Worm (Caenorhabditis elegans): Measurements from ENCODE around the gene tat-1.

ce11 chrIII:12411059-12411458 is 10.5 kb downstream of the tat-1 start:
- TF ChIP-seq lir-3 (tag; optimal IDR thresholded peaks at IDR 0.05): no peak
- no peak for TF ChIP-seq fkh-10 (GFP tag; optimal IDR thresholded peaks at IDR 0.05)
- TF ChIP-seq pha-4 (GFP tag; IDR thresholded peaks at IDR 0.05): no peak
- no peak for TF ChIP-seq pha-4 (tag; optimal IDR thresholded peaks at IDR 0.05)
- no peak for TF ChIP-seq snpc-4 (tag; optimal IDR thresholded peaks at IDR 0.05)
- no peak for TF ChIP-seq aly-2 (tag; optimal IDR thresholded peaks at IDR 0.05)
- TF ChIP-seq cey-2 (tag; optimal IDR thresholded peaks at IDR 0.05; ENCODE audit: borderline replicate concordance, insufficient read depth): no peak
- TF ChIP-seq aha-1 (tag): no peak
- no peak for TF ChIP-seq nhr-28 (tag; optimal IDR thresholded peaks at IDR 0.05)
- TF ChIP-seq unc-130 (GFP tag; optimal IDR thresholded peaks at IDR 0.05): no peak
- no peak for TF ChIP-seq hif-1 (tag; optimal IDR thresholded peaks at IDR 0.05)
- no peak for TF ChIP-seq daf-12 (tag; optimal IDR thresholded peaks at IDR 0.05)
- no peak for TF ChIP-seq nhr-76 (tag; optimal IDR thresholded peaks at IDR 0.05)
- TF ChIP-seq ztf-11 (tag; optimal IDR thresholded peaks at IDR 0.05): no peak
- TF ChIP-seq zfp-2 (tag; optimal IDR thresholded peaks at IDR 0.05): no peak
